Worm (Caenorhabditis elegans): ENCODE results near the gene flh-2.

ce11 chrIII:4951824-4952223 lies at the start of gene flh-2:
- no peak for TF ChIP-seq him-1 (tag; optimal IDR thresholded peaks at IDR 0.05)
- no peak for TF ChIP-seq W03F9.2 (tag; optimal IDR thresholded peaks at IDR 0.05)

Data from whole organism, L4/young adult.